Fruit fly (Drosophila melanogaster): ENCODE data around the gene CG1146.
A peak's percentile ranks its signal among the peaks of the same experiment; 100 is the strongest.

The CG1146 gene

DNA sequence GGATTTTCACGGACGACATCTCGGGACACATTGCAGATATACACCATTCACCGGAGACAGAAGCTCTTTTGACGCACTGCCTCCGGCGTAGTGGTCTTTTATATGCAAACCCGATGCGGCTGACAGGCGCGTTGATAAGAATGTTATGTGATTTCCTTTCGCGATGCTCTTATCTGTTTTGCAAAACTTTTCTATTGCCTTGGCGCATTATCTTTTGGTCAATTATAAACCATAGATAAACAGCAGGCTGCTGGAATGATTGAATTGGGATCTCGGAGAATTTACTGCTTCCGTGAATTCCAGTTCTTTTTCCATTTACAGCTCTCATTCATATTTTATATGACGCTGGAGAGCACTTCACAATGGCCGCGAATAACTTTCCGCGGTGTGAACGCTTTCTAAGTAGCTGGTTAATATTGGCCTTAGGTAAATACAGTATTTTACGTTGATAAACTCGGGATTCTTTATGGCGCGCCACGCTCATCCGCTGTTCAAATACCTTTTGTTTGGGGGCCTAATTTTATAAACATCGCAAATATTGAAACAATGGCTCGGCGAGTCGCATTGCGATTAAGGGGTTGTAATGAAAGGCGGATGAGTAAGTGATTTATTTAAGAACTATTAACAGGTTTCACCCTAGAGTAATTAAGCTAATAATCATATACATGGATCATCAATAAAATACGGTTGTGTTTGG is 12.9 kb upstream of the CG1146 start, which contains the start of gene CG16762 (continued):
- TF ChIP-seq Eip74EF (GFP tag; optimal IDR thresholded peaks at IDR 0.05), result peak in 1 of 2 experiments; percentile 74
- no peak for TF ChIP-seq bbx (GFP tag; IDR thresholded peaks at IDR 0.05; ENCODE audit: partially characterized antibody)
- no peak for TF ChIP-seq dm (GFP tag; optimal IDR thresholded peaks at IDR 0.05)
- TF ChIP-seq zfh2 (GFP tag; optimal IDR thresholded peaks at IDR 0.05), result no peak
- TF ChIP-seq CG2678 (tag; optimal IDR thresholded peaks at IDR 0.05), result peak; percentile 79
- TF ChIP-seq kni (GFP tag; optimal IDR thresholded peaks at IDR 0.05), result no peak
- TF ChIP-seq MBD-R2 (GFP tag; IDR thresholded peaks at IDR 0.05), result no peak
- peak; percentile 14 for TF ChIP-seq ash1 (GFP tag; optimal IDR thresholded peaks at IDR 0.05)
- no peak for TF ChIP-seq Atf-2 (GFP tag; optimal IDR thresholded peaks at IDR 0.05)
- TF ChIP-seq Mrtf (GFP tag; IDR thresholded peaks at IDR 0.05), result no peak
- peak; percentile 41; the same call in 1 of the 3 replicates for TF ChIP-seq CG17361 (GFP tag; IDR thresholded peaks at IDR 0.05)
- no peak for TF ChIP-seq CG14050 (GFP tag; IDR thresholded peaks at IDR 0.05)
- TF ChIP-seq CG10462 (GFP tag; optimal IDR thresholded peaks at IDR 0.05), result no peak
- peak; percentile 30 for TF ChIP-seq Bdp1 (GFP tag; optimal IDR thresholded peaks at IDR 0.05)
- TF ChIP-seq CG7357 (GFP tag; IDR thresholded peaks at IDR 0.05), result no peak
- TF ChIP-seq ATbp (GFP tag; optimal IDR thresholded peaks at IDR 0.05), result peak; percentile 89
- peak; percentile 62 for TF ChIP-seq CG14710 (tag; optimal IDR thresholded peaks at IDR 0.05)
- TF ChIP-seq nerfin-2 (GFP tag; IDR thresholded peaks at IDR 0.05; ENCODE audit: partially characterized antibody), result no peak
- peak; percentile 28 for TF ChIP-seq CG33557 (GFP tag; optimal IDR thresholded peaks at IDR 0.05)
- TF ChIP-seq btn (GFP tag; optimal IDR thresholded peaks at IDR 0.05), result peak; percentile 27
- TF ChIP-seq br (optimal IDR thresholded peaks at IDR 0.05), result no peak
- no peak for TF ChIP-seq Lpt (GFP tag; optimal IDR thresholded peaks at IDR 0.05)
- TF ChIP-seq HmgZ (tag; optimal IDR thresholded peaks at IDR 0.05), result peak; percentile 61
- peak in 1 of 2 experiments; percentile 59 for TF ChIP-seq Pdp1 (GFP tag; optimal IDR thresholded peaks at IDR 0.05)
- TF ChIP-seq CG9797 (GFP tag; optimal IDR thresholded peaks at IDR 0.05), result no peak
- no peak for TF ChIP-seq Optix (GFP tag; IDR thresholded peaks at IDR 0.05)
- peak; percentile 42 for TF ChIP-seq CG12219 (GFP tag; optimal IDR thresholded peaks at IDR 0.05)
- TF ChIP-seq Ssrp (tag; optimal IDR thresholded peaks at IDR 0.05), result no peak
- peak; percentile 76 for TF ChIP-seq CG12236 (GFP tag; optimal IDR thresholded peaks at IDR 0.05)
- TF ChIP-seq CG30431 (GFP tag; optimal IDR thresholded peaks at IDR 0.05), result peak; percentile 13
- peak; percentile 67 for TF ChIP-seq CG10209 (GFP tag; optimal IDR thresholded peaks at IDR 0.05)
- TF ChIP-seq CG7987 (GFP tag; optimal IDR thresholded peaks at IDR 0.05), result peak; percentile 86
- peak; percentile 75 for TF ChIP-seq CG15011 (GFP tag; optimal IDR thresholded peaks at IDR 0.05)
- 0 out of 2 replicates have a peak, but pooled peaks have one; percentile 5 for TF ChIP-seq CG11247 (GFP tag; IDR thresholded peaks at IDR 0.05)
- TF ChIP-seq CG15601 (tag; optimal IDR thresholded peaks at IDR 0.05), result peak; percentile 77
- TF ChIP-seq CG8478 (optimal IDR thresholded peaks at IDR 0.05), result no peak
- TF ChIP-seq mld (GFP tag; IDR thresholded peaks at IDR 0.05; ENCODE audit: partially characterized antibody), result no peak
- no peak for TF ChIP-seq CG11695 (GFP tag; IDR thresholded peaks at IDR 0.05)
- peak; percentile 10 for TF ChIP-seq CG10979 (tag; optimal IDR thresholded peaks at IDR 0.05)
- TF ChIP-seq ac (GFP tag; optimal IDR thresholded peaks at IDR 0.05), result peak; percentile 28
- no peak for TF ChIP-seq ssp (GFP tag; IDR thresholded peaks at IDR 0.05)
- TF ChIP-seq CG6791 (GFP tag; IDR thresholded peaks at IDR 0.05; ENCODE audit: partially characterized antibody), result no peak
- TF ChIP-seq CG5245 (GFP tag; optimal IDR thresholded peaks at IDR 0.05), result no peak
- peak; percentile 35 for TF ChIP-seq CG11398 (GFP tag; optimal IDR thresholded peaks at IDR 0.05)
- TF ChIP-seq gcm2 (GFP tag; optimal IDR thresholded peaks at IDR 0.05), result no peak
- peak; percentile 11 for TF ChIP-seq Antp (GFP tag; optimal IDR thresholded peaks at IDR 0.05)
- peak; percentile 84 for TF ChIP-seq CG6813 (GFP tag; optimal IDR thresholded peaks at IDR 0.05)
- no peak for TF ChIP-seq ham (GFP tag; IDR thresholded peaks at IDR 0.05)
- no peak for TF ChIP-seq jing (GFP tag; optimal IDR thresholded peaks at IDR 0.05)
- TF ChIP-seq CG42726 (GFP tag; IDR thresholded peaks at IDR 0.05; ENCODE audit: partially characterized antibody), result no peak
